Fruit fly (Drosophila melanogaster) whole organism, wandering third instar larva: ENCODE results near the gene Atg17.

Source experiments
- CG32264 ChIP-seq: fragments of 200-800 bp; sonication (Bioruptor generic); optimal IDR thresholded peaks from 2 replicates; lab custom pipeline; 2016; ENCODE audit warnings: missing biosample characterization, missing genetic modification characterization
- GATAd ChIP-seq: sonication (Bioruptor generic); optimal IDR thresholded peaks from 2 replicates; lab custom pipeline; 2016; ENCODE audit warnings: missing biosample characterization, missing genetic modification characterization
- N ChIP-seq: fragments of >200 bp; optimal IDR thresholded peaks from 2 replicates; lab custom pipeline; 2018; ENCODE audit warnings: missing biosample characterization, missing external identifiers, missing genetic modification characterization
- Vsx2 ChIP-seq: fragments of 200-300, 225-300 bp; sonication (Bioruptor generic); optimal IDR thresholded peaks from 2 replicates; lab custom pipeline; 2018; ENCODE audit warnings: missing biosample characterization, missing genetic modification characterization; ENCODE audit not compliant: partially characterized antibody
- dl ChIP-seq, 2 experiments: fragments of 175-275, 200-275 bp in 1 of 2; fragments of 200-275 bp in 1 of 2; sonication (Bioruptor generic); optimal IDR thresholded peaks; lab custom pipeline; 2018; ENCODE audit warnings: mild to moderate bottlenecking in 2 of 2, missing biosample characterization in 2 of 2, missing genetic modification characterization in 2 of 2, moderate library complexity in 2 of 2; ENCODE audit not compliant: partially characterized antibody in 2 of 2, insufficient read depth in 1 of 2
- foxo ChIP-seq, 2 experiments: fragments of 200-800 bp; sonication (Bioruptor generic); optimal IDR thresholded peaks; 2 replicates in 1 of 2; 3 replicates in 1 of 2; lab custom pipeline; 2016 to 2017; ENCODE audit warnings: missing biosample characterization in 2 of 2, missing genetic modification characterization in 2 of 2
- fru ChIP-seq: fragments of 200-800 bp; sonication (Bioruptor generic); optimal IDR thresholded peaks from 3 replicates; lab custom pipeline; 2016; ENCODE audit warnings: missing biosample characterization, mild to moderate bottlenecking, missing genetic modification characterization
- h ChIP-seq: fragments of 200-800 bp; sonication (Bioruptor generic); optimal IDR thresholded peaks from 3 replicates; lab custom pipeline; 2016; ENCODE audit warnings: missing biosample characterization, mild to moderate bottlenecking, missing genetic modification characterization
- tai ChIP-seq: sonication (Bioruptor generic); optimal IDR thresholded peaks from 2 replicates; lab custom pipeline; 2016; ENCODE audit warnings: missing biosample characterization, missing genetic modification characterization
- woc ChIP-seq: sonication (Bioruptor generic); optimal IDR thresholded peaks from 2 replicates; lab custom pipeline; 2016; ENCODE audit warnings: missing biosample characterization, mild to moderate bottlenecking, missing genetic modification characterization

DNA sequence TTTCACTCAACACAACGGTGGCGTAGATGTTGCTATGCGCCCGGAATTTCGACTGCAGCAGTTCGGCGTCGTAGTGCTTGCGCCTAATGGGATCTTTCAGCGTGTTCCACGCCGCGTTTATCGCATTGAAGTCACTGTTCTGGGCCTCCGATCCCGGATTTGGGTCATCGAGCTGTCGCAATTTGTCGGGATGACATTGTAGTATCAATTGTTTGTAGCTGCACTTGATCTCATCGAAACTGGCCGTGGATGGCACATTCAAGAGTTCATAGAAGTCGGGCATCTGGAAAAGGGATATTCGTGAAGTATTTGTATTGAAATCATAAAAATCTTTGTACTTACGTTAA, 47.1 kb upstream of the Atg17 start:
- TF ChIP-seq fru (GFP tag; lab: Kevin White, UChicago), result no peak
- no peak for TF ChIP-seq CG32264 (GFP tag; lab: Kevin White, UChicago)
- TF ChIP-seq h, result no peak
- no peak for TF ChIP-seq tai (GFP tag; lab: Kevin White, UChicago)
- no peak for TF ChIP-seq foxo (GFP tag; optimal IDR thresholded peaks at IDR 0.05; lab: Kevin White, UChicago)
- no peak for TF ChIP-seq GATAd (GFP tag; lab: Kevin White, UChicago)
- no peak for TF ChIP-seq N
- TF ChIP-seq Vsx2, result no peak
- TF ChIP-seq dl (GFP tag; optimal IDR thresholded peaks at IDR 0.05; lab: Kevin White, UChicago; ENCODE audit: insufficient read depth in 1 of 2, partially characterized antibody in 2 of 2), result no peak
- TF ChIP-seq woc (GFP tag; lab: Kevin White, UChicago), result no peak
